Fruit fly (Drosophila melanogaster): ENCODE measurements around the gene myo.
A peak's percentile ranks its signal among the peaks of the same experiment; 100 is the strongest.

The myo gene

dm6 chr4:721774-722173, 25.9 kb upstream of the myo start (continued):
- TF ChIP-seq lov (optimal IDR thresholded peaks at IDR 0.05) (no peak), lov (GFP tag; IDR thresholded peaks at IDR 0.05) (no peak), CG14710 (tag; optimal IDR thresholded peaks at IDR 0.05) (peak; percentile 27), gfzf (GFP tag; optimal IDR thresholded peaks at IDR 0.05) (peak; percentile 26), CTCF (GFP tag; optimal IDR thresholded peaks at IDR 0.05) (peak; percentile 67), trem (tag; optimal IDR thresholded peaks at IDR 0.05) (peak; percentile 13), dm (GFP tag; optimal IDR thresholded peaks at IDR 0.05) (no peak), CG15514 (GFP tag; optimal IDR thresholded peaks at IDR 0.05) (peak; percentile 63), phol (tag; optimal IDR thresholded peaks at IDR 0.05) (peak; percentile 58), CG30020 (tag; optimal IDR thresholded peaks at IDR 0.05) (peak; percentile 16), CG2199 (GFP tag; IDR thresholded peaks at IDR 0.05) (peak; percentile 98), nerfin-1 (tag; optimal IDR thresholded peaks at IDR 0.05) (peak; percentile 66)

DNA sequence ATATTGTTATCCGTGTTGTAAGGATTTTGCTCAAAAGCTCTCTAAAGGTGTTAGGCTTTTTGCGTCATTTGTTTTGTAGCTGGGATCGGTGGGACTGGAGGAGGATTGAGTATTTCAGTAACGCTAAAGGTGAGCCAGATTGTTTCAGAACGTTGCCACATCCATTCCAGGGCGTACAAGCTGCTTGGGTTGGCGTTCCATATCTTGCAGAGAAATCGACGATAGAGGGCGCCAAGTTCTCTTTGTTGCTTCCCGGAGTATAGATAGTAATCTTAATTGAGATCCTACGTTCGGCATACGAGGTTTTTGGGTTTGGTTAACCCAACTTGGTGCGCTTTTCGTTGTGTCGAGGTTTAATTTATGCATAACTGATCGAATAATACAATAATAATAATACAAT, 22.8 kb upstream of the myo start:
- TF ChIP-seq CG4854 (GFP tag; optimal IDR thresholded peaks at IDR 0.05) (no peak), trem (tag; optimal IDR thresholded peaks at IDR 0.05) (peak; percentile 9), CG6791 (GFP tag; IDR thresholded peaks at IDR 0.05; ENCODE audit: partially characterized antibody) (peak; percentile 49; the same call in 1 of the 3 replicates), CHES-1-like (GFP tag; optimal IDR thresholded peaks at IDR 0.05) (no peak), CTCF (GFP tag; optimal IDR thresholded peaks at IDR 0.05) (peak; percentile 81), grn (GFP tag; optimal IDR thresholded peaks at IDR 0.05) (peak; percentile 49), stwl (tag; optimal IDR thresholded peaks at IDR 0.05) (peak; percentile 52), Med (GFP tag) (peak; percentile 3), CG12104 (GFP tag; optimal IDR thresholded peaks at IDR 0.05) (no peak), sens (GFP tag) (peak; percentile 1), Abd-B (GFP tag; optimal IDR thresholded peaks at IDR 0.05) (no peak), Ravus (GFP tag; IDR thresholded peaks at IDR 0.05) (no peak)

DNA sequence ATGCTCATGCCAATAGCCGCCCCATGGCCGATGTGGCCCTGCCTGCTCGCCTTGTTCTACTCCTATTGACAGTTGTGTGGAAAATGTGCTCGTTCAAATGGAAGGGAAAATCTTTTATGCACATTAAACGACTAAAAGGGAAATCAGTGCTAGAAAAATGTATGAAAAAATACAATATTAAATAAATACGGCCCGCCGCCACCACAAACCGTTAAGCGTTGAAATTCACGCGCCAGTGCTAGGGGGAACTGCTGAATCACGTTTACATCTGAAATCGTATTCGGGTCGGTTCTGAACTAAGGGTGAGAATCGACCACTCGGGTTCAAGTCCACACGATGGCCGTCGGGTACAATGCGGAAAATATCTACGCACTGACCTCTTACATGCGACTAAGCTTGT, 17.0 kb upstream of the myo start:
- TF ChIP-seq bigmax (GFP tag; optimal IDR thresholded peaks at IDR 0.05) (no peak), eve (GFP tag; optimal IDR thresholded peaks at IDR 0.05) (no peak), sqz (GFP tag; optimal IDR thresholded peaks at IDR 0.05) (peak; percentile 8), GATAe (GFP tag; conservative IDR thresholded peaks at IDR 0.05) (no peak), pros (GFP tag; optimal IDR thresholded peaks at IDR 0.05) (peak; percentile 58), Deaf1 (tag; optimal IDR thresholded peaks at IDR 0.05) (peak; percentile 78), Med (GFP tag) (peak; percentile 30), gsb-n (tag; optimal IDR thresholded peaks at IDR 0.05) (peak; percentile 24), sens (GFP tag) (peak; percentile 56), Nf-YC (tag; optimal IDR thresholded peaks at IDR 0.05) (peak; percentile 29)

DNA sequence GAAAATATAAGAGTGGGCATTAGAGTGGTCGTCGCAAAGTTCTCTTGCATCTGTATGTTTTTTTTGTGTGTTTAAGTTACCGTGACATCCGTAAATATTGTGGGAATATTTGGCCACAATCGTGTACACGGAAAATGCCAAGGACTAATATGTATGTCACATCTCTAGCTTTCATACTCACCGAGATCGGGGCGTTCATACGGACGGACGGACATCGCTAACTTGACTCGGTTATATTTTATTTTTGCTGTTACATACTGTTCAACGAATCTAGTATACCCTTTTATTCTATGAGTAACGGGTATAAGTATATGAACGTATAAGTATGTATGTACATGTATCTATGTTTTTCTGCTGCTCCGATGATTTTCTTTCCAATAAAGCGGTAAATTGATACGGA, 13.9 kb upstream of the myo start:
- TF ChIP-seq chif (GFP tag; optimal IDR thresholded peaks at IDR 0.05) (peak in 1 of 2 experiments; percentile 25), Hr51 (GFP tag; optimal IDR thresholded peaks at IDR 0.05) (no peak), CG9876 (GFP tag; optimal IDR thresholded peaks at IDR 0.05) (no peak), crc (GFP tag; optimal IDR thresholded peaks at IDR 0.05) (no peak), ara (GFP tag; IDR thresholded peaks at IDR 0.05) (peak; percentile 35; the same call in 1 of the 2 replicates), CG8290 (GFP tag; optimal IDR thresholded peaks at IDR 0.05) (peak; percentile 7), CG8290 (tag; optimal IDR thresholded peaks at IDR 0.05) (no peak), CG15696 (tag; optimal IDR thresholded peaks at IDR 0.05) (peak; percentile 18), phol (tag; optimal IDR thresholded peaks at IDR 0.05) (peak; percentile 8), row (GFP tag; IDR thresholded peaks at IDR 0.05) (peak; percentile 58), Xrp1 (GFP tag; IDR thresholded peaks at IDR 0.05) (peak; percentile 54), Med (GFP tag) (peak; percentile 71), CG17361 (GFP tag; IDR thresholded peaks at IDR 0.05) (peak; percentile 38; the same call in 1 of the 3 replicates), toy (GFP tag; IDR thresholded peaks at IDR 0.05) (peak; percentile 38; the same call in 1 of the 2 replicates), CG33557 (GFP tag; optimal IDR thresholded peaks at IDR 0.05) (peak; percentile 12), bsh (GFP tag; optimal IDR thresholded peaks at IDR 0.05) (peak in 1 of 2 experiments; percentile 48), prd (optimal IDR thresholded peaks at IDR 0.05) (no peak), prd (GFP tag; IDR thresholded peaks at IDR 0.05) (0 out of 3 replicates have a peak, but pooled peaks have one; percentile 50), Usf (GFP tag; optimal IDR thresholded peaks at IDR 0.05) (peak; percentile 8), dmrt11E (tag; optimal IDR thresholded peaks at IDR 0.05) (peak; percentile 48)
